Worm (Caenorhabditis elegans): ENCODE results near the gene Y53C12B.7.
A peak's percentile ranks its signal among the peaks of the same experiment; 100 is the strongest.

Y53C12B.7 gene

DNA sequence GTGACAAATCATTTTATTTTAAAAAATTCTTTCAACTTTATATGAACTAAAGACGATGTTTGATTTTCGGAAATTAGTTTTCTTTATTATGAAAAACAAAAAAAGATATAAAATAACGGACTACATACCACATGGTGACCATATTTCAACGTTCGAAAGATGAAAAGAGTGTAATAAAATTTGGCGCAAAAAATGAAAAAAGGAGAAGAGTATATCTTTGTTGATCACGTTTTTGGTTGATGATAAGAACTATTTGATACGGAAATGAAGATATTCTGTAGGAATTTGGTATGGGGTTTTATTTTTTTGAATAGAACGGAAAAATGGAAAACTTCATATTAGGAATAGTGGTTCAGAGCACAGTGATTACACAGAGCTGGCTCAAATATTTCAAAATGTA lies at the start of gene Y53C12B.7:
Gene Y53C12B.7, minus strand, starts transcription at position 163 of the 400 bp plus-strand sequence.
- TF ChIP-seq nhr-23 (tag; optimal IDR thresholded peaks at IDR 0.05) (no peak), sma-9 (GFP tag; optimal IDR thresholded peaks at IDR 0.05) (peak; percentile 36), sma-9 (tag; optimal IDR thresholded peaks at IDR 0.05) (no peak), ceh-16 (tag; optimal IDR thresholded peaks at IDR 0.05) (no peak), elt-3 (tag; optimal IDR thresholded peaks at IDR 0.05) (no peak), blmp-1 (tag; optimal IDR thresholded peaks at IDR 0.05; ENCODE audit: insufficient read depth) (peak; percentile 17), crh-2 (tag; optimal IDR thresholded peaks at IDR 0.05) (no peak)

- TF ChIP-seq sma-3 (GFP tag; optimal IDR thresholded peaks at IDR 0.05) (no peak), F13H6.1 (tag; optimal IDR thresholded peaks at IDR 0.05) (no peak), alr-1 (tag; optimal IDR thresholded peaks at IDR 0.05) (no peak), dmd-4 (tag; optimal IDR thresholded peaks at IDR 0.05) (no peak), ama-1 (optimal IDR thresholded peaks at IDR 0.05) (no peak), fos-1 (tag; optimal IDR thresholded peaks at IDR 0.05) (peak; percentile 62), crh-2 (tag; optimal IDR thresholded peaks at IDR 0.05) (no peak)
Observed at ce11 chrII:9802642-9803041, 49.6 kb upstream of the Y53C12B.7 start, which contains the start of gene cyp-13A6. Gene cyp-13A6, minus strand, starts transcription at chrII:9802821.

DNA sequence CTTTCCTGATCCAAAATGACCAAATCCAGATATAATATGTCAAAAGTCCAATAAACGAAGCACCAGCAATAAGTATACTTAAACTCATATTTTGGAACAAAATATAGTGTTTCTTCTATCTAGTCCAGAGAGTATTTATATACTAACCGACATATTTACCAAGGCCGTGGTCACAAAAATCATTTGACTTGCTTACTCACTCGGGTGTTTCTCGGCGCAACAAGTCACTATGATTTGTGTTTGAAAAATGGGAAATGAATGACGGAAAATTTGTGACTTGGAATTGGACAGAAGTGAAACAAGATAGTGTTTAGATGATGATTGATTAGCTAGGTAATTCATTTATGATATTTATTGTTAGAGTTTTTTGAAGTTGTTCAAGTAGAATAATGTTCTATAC lies 47.2 kb upstream of the Y53C12B.7 start, which contains the start of gene cyp-13A5:
Gene cyp-13A5, minus strand, starts transcription at position 112 of the 400 bp plus-strand sequence.
- no peak for TF ChIP-seq mbf-1 (tag; optimal IDR thresholded peaks at IDR 0.05)
- no peak for TF ChIP-seq lin-11 (tag; optimal IDR thresholded peaks at IDR 0.05)
- no peak for TF ChIP-seq aly-2 (tag; optimal IDR thresholded peaks at IDR 0.05)
- peak; percentile 68 for TF ChIP-seq sma-9 (GFP tag; optimal IDR thresholded peaks at IDR 0.05)
- TF ChIP-seq sma-9 (tag; optimal IDR thresholded peaks at IDR 0.05): no peak
- TF ChIP-seq nhr-21 (tag; optimal IDR thresholded peaks at IDR 0.05): no peak
- TF ChIP-seq sma-3 (GFP tag; optimal IDR thresholded peaks at IDR 0.05): peak; percentile 68
- no peak for TF ChIP-seq nhr-23 (tag; optimal IDR thresholded peaks at IDR 0.05)
- TF ChIP-seq sem-4 (tag; optimal IDR thresholded peaks at IDR 0.05): no peak
- TF ChIP-seq fos-1 (tag; optimal IDR thresholded peaks at IDR 0.05): peak; percentile 92
- TF ChIP-seq alr-1 (tag; optimal IDR thresholded peaks at IDR 0.05): no peak
- peak; percentile 53 for TF ChIP-seq nhr-129 (tag; optimal IDR thresholded peaks at IDR 0.05)

DNA sequence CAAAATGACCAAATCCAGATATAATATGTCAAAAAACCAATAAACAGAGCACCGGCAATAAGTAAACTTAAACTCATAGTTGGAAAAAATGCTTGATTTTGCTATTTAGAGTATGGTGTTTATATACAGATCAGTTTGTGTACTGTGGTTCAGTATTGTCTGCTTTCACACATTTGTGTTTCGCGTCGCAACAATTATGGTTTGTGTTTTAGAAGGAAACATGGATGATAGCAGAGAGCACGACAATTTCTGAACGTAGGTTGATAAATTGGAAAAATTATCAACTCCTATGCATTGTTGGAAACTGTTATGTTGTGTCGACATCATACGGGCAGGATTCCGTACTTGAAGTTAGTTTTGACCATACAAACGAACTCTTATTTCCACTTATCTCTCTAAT lies 44.6 kb upstream of the Y53C12B.7 start, which contains the start of gene cyp-13A4:
Gene cyp-13A4, minus strand, starts transcription at position 77 of the 400 bp plus-strand sequence.
- TF ChIP-seq lin-13 (GFP tag; optimal IDR thresholded peaks at IDR 0.05) (no peak), lsy-2 (tag; optimal IDR thresholded peaks at IDR 0.05) (no peak), ztf-11 (tag; optimal IDR thresholded peaks at IDR 0.05) (no peak), sma-3 (GFP tag; optimal IDR thresholded peaks at IDR 0.05) (no peak), zag-1 (tag; optimal IDR thresholded peaks at IDR 0.05) (no peak), sma-9 (GFP tag; optimal IDR thresholded peaks at IDR 0.05) (peak; percentile 15), sma-9 (tag; optimal IDR thresholded peaks at IDR 0.05) (no peak), nhr-11 (tag; optimal IDR thresholded peaks at IDR 0.05) (no peak), skn-1 (tag; optimal IDR thresholded peaks at IDR 0.05) (no peak), gmeb-1 (tag; optimal IDR thresholded peaks at IDR 0.05) (no peak), ztf-4 (tag; optimal IDR thresholded peaks at IDR 0.05) (no peak), fos-1 (tag; optimal IDR thresholded peaks at IDR 0.05) (peak; percentile 10)

DNA sequence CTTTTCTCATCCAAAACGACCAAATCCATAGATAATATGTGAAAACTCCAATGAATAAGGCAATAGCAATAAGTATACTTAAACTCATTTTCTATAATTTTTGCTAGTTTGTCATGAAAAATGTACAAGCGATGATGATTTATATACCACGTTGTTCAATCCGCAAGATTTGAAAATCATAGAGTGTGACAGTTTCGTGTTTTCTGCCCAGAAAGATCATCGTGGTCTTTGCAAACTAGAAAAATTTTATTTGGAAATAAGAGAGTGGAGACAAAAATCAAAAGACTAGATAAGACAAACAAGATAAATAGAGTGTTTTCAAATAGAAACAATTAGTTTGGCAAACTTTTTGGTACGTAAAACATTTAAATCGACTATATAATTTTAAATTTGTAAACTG lies 40.2 kb upstream of the Y53C12B.7 start, which contains the start of gene cyp-13A3:
Gene cyp-13A3, minus strand, starts transcription at position 101 of the 400 bp plus-strand sequence.
- TF ChIP-seq ama-1 (optimal IDR thresholded peaks at IDR 0.05): no peak
- no peak for TF ChIP-seq ceh-16 (tag; optimal IDR thresholded peaks at IDR 0.05)
- no peak for TF ChIP-seq F13H6.1 (tag; optimal IDR thresholded peaks at IDR 0.05)

ce11 chrII:9791185-9791584 lies 38.2 kb upstream of the Y53C12B.7 start:
- no peak for TF ChIP-seq lin-13 (GFP tag; optimal IDR thresholded peaks at IDR 0.05)
- no peak for TF ChIP-seq elt-3 (tag; optimal IDR thresholded peaks at IDR 0.05)
- TF ChIP-seq mbf-1 (tag; optimal IDR thresholded peaks at IDR 0.05): no peak
- peak; percentile 97 for TF ChIP-seq fos-1 (tag; optimal IDR thresholded peaks at IDR 0.05)
- peak; percentile 94 for TF ChIP-seq sma-9 (GFP tag; optimal IDR thresholded peaks at IDR 0.05)
- TF ChIP-seq sma-9 (tag; optimal IDR thresholded peaks at IDR 0.05): no peak
- TF ChIP-seq crh-2 (tag; optimal IDR thresholded peaks at IDR 0.05): peak; percentile 70
- peak in 1 of 2 experiments; percentile 43 for TF ChIP-seq mdl-1 (tag; optimal IDR thresholded peaks at IDR 0.05)
- peak; percentile 48 for TF ChIP-seq gmeb-1 (tag; optimal IDR thresholded peaks at IDR 0.05)
- peak in 1 of 2 experiments; percentile 21 for TF ChIP-seq lsy-2 (tag; optimal IDR thresholded peaks at IDR 0.05)
- no peak for TF ChIP-seq Y55F3AM.14 (GFP tag; optimal IDR thresholded peaks at IDR 0.05)
- peak; percentile 16 for TF ChIP-seq nhr-129 (tag; optimal IDR thresholded peaks at IDR 0.05)
- TF ChIP-seq sma-3 (GFP tag; optimal IDR thresholded peaks at IDR 0.05): peak; percentile 44
- no peak for TF ChIP-seq ceh-16 (tag; optimal IDR thresholded peaks at IDR 0.05)
- peak; percentile 73 for TF ChIP-seq F13H6.1 (tag; optimal IDR thresholded peaks at IDR 0.05)
- peak; percentile 41 for TF ChIP-seq nhr-21 (tag; optimal IDR thresholded peaks at IDR 0.05)
